Fruit fly (Drosophila melanogaster): ENCODE results near the gene CG13282.

Gene CG13282

dm6 chr2L:16824905-16825333, 9.4 kb downstream of the CG13282 start, which contains the start of gene Cse1 (continued):
- no peak for TF ChIP-seq CG11247 (GFP tag; IDR thresholded peaks at IDR 0.05)
- TF ChIP-seq fd3F (GFP tag; optimal IDR thresholded peaks at IDR 0.05): no peak
- TF ChIP-seq Hr78 (GFP tag; optimal IDR thresholded peaks at IDR 0.05): no peak
- TF ChIP-seq CG18599 (GFP tag; optimal IDR thresholded peaks at IDR 0.05): no peak
- TF ChIP-seq fu2 (GFP tag; optimal IDR thresholded peaks at IDR 0.05): no peak
- no peak for TF ChIP-seq p53 (GFP tag; optimal IDR thresholded peaks at IDR 0.05)
- no peak for TF ChIP-seq HHEX (GFP tag; optimal IDR thresholded peaks at IDR 0.05)
- no peak for TF ChIP-seq danr (GFP tag; IDR thresholded peaks at IDR 0.05)
- no peak for TF ChIP-seq CG4820 (GFP tag; optimal IDR thresholded peaks at IDR 0.05)
- TF ChIP-seq her (GFP tag; optimal IDR thresholded peaks at IDR 0.05): no peak
- peak; percentile 55; the same call in 1 of the 2 replicates for TF ChIP-seq inv (GFP tag; IDR thresholded peaks at IDR 0.05; ENCODE audit: partially characterized antibody)
- no peak for TF ChIP-seq oc (tag; optimal IDR thresholded peaks at IDR 0.05)
- TF ChIP-seq Atf6 (GFP tag; IDR thresholded peaks at IDR 0.05): no peak
- no peak for TF ChIP-seq CG14965 (GFP tag; optimal IDR thresholded peaks at IDR 0.05; ENCODE audit: borderline replicate concordance)
- no peak for TF ChIP-seq NC2β (GFP tag; optimal IDR thresholded peaks at IDR 0.05)
- TF ChIP-seq kay (GFP tag; optimal IDR thresholded peaks at IDR 0.05): no peak
- TF ChIP-seq gsb-n (tag; optimal IDR thresholded peaks at IDR 0.05): no peak
- no peak for TF ChIP-seq lola (GFP tag; optimal IDR thresholded peaks at IDR 0.05)
- TF ChIP-seq CG10959 (GFP tag; IDR thresholded peaks at IDR 0.05): no peak
- TF ChIP-seq CG1602 (GFP tag; optimal IDR thresholded peaks at IDR 0.05): no peak
- peak; percentile 62 for TF ChIP-seq Dref (GFP tag; IDR thresholded peaks at IDR 0.05)
- TF ChIP-seq sens (GFP tag): peak; percentile 38
- no peak for TF ChIP-seq CrebB (tag; optimal IDR thresholded peaks at IDR 0.05)
- peak in 1 of 2 experiments; percentile 34 for TF ChIP-seq insv (GFP tag; optimal IDR thresholded peaks at IDR 0.05)
- TF ChIP-seq CG10274 (GFP tag; optimal IDR thresholded peaks at IDR 0.05): no peak
- no peak for TF ChIP-seq Tbp (GFP tag; optimal IDR thresholded peaks at IDR 0.05)
- no peak for TF ChIP-seq CG6254 (GFP tag; optimal IDR thresholded peaks at IDR 0.05)
- no peak for TF ChIP-seq pfk (GFP tag; optimal IDR thresholded peaks at IDR 0.05)
- TF ChIP-seq CG17186 (GFP tag; optimal IDR thresholded peaks at IDR 0.05): no peak
- TF ChIP-seq odd (GFP tag; optimal IDR thresholded peaks at IDR 0.05): no peak
- TF ChIP-seq Sox102F (GFP tag; optimal IDR thresholded peaks at IDR 0.05): no peak
- no peak for TF ChIP-seq nerfin-2 (GFP tag; IDR thresholded peaks at IDR 0.05; ENCODE audit: partially characterized antibody)
- TF ChIP-seq CG2678 (tag; optimal IDR thresholded peaks at IDR 0.05): no peak
- TF ChIP-seq CG11398 (GFP tag; optimal IDR thresholded peaks at IDR 0.05): no peak
- TF ChIP-seq Eip74EF (GFP tag; optimal IDR thresholded peaks at IDR 0.05): no peak
- TF ChIP-seq CG18619 (GFP tag; optimal IDR thresholded peaks at IDR 0.05): no peak
- no peak for TF ChIP-seq D19A (tag; optimal IDR thresholded peaks at IDR 0.05)
- TF ChIP-seq sens-2 (GFP tag; IDR thresholded peaks at IDR 0.05): no peak
- TF ChIP-seq wek (GFP tag; optimal IDR thresholded peaks at IDR 0.05): no peak
- TF ChIP-seq CG6654 (GFP tag; optimal IDR thresholded peaks at IDR 0.05): no peak
- TF ChIP-seq pita (GFP tag; optimal IDR thresholded peaks at IDR 0.05): no peak
- no peak for TF ChIP-seq CG7372 (GFP tag; IDR thresholded peaks at IDR 0.05)
- TF ChIP-seq tgo (GFP tag; IDR thresholded peaks at IDR 0.05): no peak
- TF ChIP-seq CG2120 (GFP tag; optimal IDR thresholded peaks at IDR 0.05): no peak
- TF ChIP-seq nmo (GFP tag; optimal IDR thresholded peaks at IDR 0.05): peak; percentile 40
- no peak for TF ChIP-seq sima (GFP tag; optimal IDR thresholded peaks at IDR 0.05)
- TF ChIP-seq bab2 (GFP tag; optimal IDR thresholded peaks at IDR 0.05): no peak
- TF ChIP-seq CG6175 (GFP tag; IDR thresholded peaks at IDR 0.05): no peak
- no peak for TF ChIP-seq emc (GFP tag; optimal IDR thresholded peaks at IDR 0.05)
- TF ChIP-seq Sox100B (GFP tag; optimal IDR thresholded peaks at IDR 0.05): no peak
- no peak for TF ChIP-seq da (GFP tag; optimal IDR thresholded peaks at IDR 0.05)
